Worm (Caenorhabditis elegans): ENCODE data around the gene clec-153.

clec-153 gene

DNA sequence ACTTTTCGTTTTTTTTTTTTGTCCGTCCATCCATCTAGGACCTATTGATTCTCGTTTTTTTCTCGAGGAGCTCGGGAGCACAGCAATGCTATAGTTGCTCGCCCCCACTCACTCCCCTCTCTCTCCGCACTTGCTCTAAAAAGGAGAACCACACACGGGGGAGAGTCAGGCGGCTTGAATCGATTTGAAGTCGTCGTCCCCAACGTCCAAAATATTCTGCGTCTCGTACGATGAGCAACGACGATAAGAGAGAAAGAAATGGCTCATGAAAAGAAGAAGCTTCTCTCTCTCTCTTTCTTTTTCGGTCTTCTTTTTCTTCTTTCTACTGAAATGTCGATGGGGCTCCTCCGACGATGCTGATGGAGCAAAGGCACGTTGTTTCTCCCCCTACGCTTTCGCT is 21.4 kb downstream of the clec-153 start:
- TF ChIP-seq rnt-1 (tag; optimal IDR thresholded peaks at IDR 0.05), result peak; percentile 13
- no peak for TF ChIP-seq ets-5 (GFP tag; IDR thresholded peaks at IDR 0.05)
- peak in 1 of 2 experiments; percentile 53 for TF ChIP-seq lin-35 (GFP tag; optimal IDR thresholded peaks at IDR 0.05)
- no peak for TF ChIP-seq elt-3 (tag; optimal IDR thresholded peaks at IDR 0.05)
- no peak for TF ChIP-seq dsc-1 (tag; optimal IDR thresholded peaks at IDR 0.05)
- TF ChIP-seq nhr-19 (GFP tag; conservative IDR thresholded peaks at IDR 0.05), result 0 out of 2 replicates have a peak, but pooled peaks have one; percentile 3
- no peak for TF ChIP-seq blmp-1 (tag; optimal IDR thresholded peaks at IDR 0.05)
- no peak for TF ChIP-seq nhr-28 (tag; optimal IDR thresholded peaks at IDR 0.05)
- no peak for TF ChIP-seq unc-130 (tag; optimal IDR thresholded peaks at IDR 0.05)
- TF ChIP-seq nhr-84 (tag; optimal IDR thresholded peaks at IDR 0.05), result no peak
- TF ChIP-seq snpc-4 (tag; optimal IDR thresholded peaks at IDR 0.05), result no peak
- peak; percentile 41 for TF ChIP-seq mep-1 (tag; optimal IDR thresholded peaks at IDR 0.05)
- TF ChIP-seq lin-15B (tag; optimal IDR thresholded peaks at IDR 0.05), result no peak
- peak; percentile 76 for TF ChIP-seq fkh-8 (tag; optimal IDR thresholded peaks at IDR 0.05)
- TF ChIP-seq nhr-47 (tag; optimal IDR thresholded peaks at IDR 0.05), result peak; percentile 67
- no peak for TF ChIP-seq pqm-1 (tag; optimal IDR thresholded peaks at IDR 0.05)
- TF ChIP-seq tlp-1 (tag; optimal IDR thresholded peaks at IDR 0.05), result no peak
- TF ChIP-seq unc-86 (tag; optimal IDR thresholded peaks at IDR 0.05), result peak; percentile 64
- TF ChIP-seq nhr-11 (tag; optimal IDR thresholded peaks at IDR 0.05), result no peak
- no peak for TF ChIP-seq C16A3.4 (tag; optimal IDR thresholded peaks at IDR 0.05)
- TF ChIP-seq lsy-2 (tag; optimal IDR thresholded peaks at IDR 0.05), result peak in 1 of 2 experiments; percentile 65
- TF ChIP-seq sptf-1 (tag; optimal IDR thresholded peaks at IDR 0.05), result no peak
- TF ChIP-seq sup-37 (GFP tag; optimal IDR thresholded peaks at IDR 0.05), result no peak
- TF ChIP-seq ceh-8 (GFP tag; optimal IDR thresholded peaks at IDR 0.05), result no peak
- peak; percentile 35 for TF ChIP-seq irx-1 (tag; optimal IDR thresholded peaks at IDR 0.05)
- TF ChIP-seq tbx-2 (tag; optimal IDR thresholded peaks at IDR 0.05), result peak; percentile 62
- peak; percentile 36 for TF ChIP-seq pax-3 (tag; optimal IDR thresholded peaks at IDR 0.05)
- TF ChIP-seq efl-1 (optimal IDR thresholded peaks at IDR 0.05), result peak; percentile 31 to 40
- peak in 1 of 2 experiments; percentile 11 for TF ChIP-seq efl-1 (GFP tag; optimal IDR thresholded peaks at IDR 0.05 in 1 of 2)
- TF ChIP-seq grh-1 (GFP tag; IDR thresholded peaks at IDR 0.05), result no peak
- TF ChIP-seq xbp-1 (tag; optimal IDR thresholded peaks at IDR 0.05), result peak; percentile 29
- TF ChIP-seq lin-14 (GFP tag; optimal IDR thresholded peaks at IDR 0.05), result peak; percentile 92
- peak; percentile 36 for TF ChIP-seq skn-1 (tag; optimal IDR thresholded peaks at IDR 0.05)
- peak; percentile 38 for TF ChIP-seq fkh-10 (GFP tag; optimal IDR thresholded peaks at IDR 0.05)
- TF ChIP-seq hpl-2 (GFP tag; optimal IDR thresholded peaks at IDR 0.05), result no peak
- no peak for TF ChIP-seq aly-2 (tag; optimal IDR thresholded peaks at IDR 0.05)
- no peak for TF ChIP-seq aha-1 (tag; optimal IDR thresholded peaks at IDR 0.05)
- TF ChIP-seq fkh-4 (tag; optimal IDR thresholded peaks at IDR 0.05; ENCODE audit: borderline replicate concordance), result no peak
- no peak for TF ChIP-seq jun-1 (tag; optimal IDR thresholded peaks at IDR 0.05)
- peak; percentile 58 for TF ChIP-seq snu-23 (GFP tag; optimal IDR thresholded peaks at IDR 0.05)
- TF ChIP-seq sox-4 (tag; optimal IDR thresholded peaks at IDR 0.05), result peak; percentile 12
- TF ChIP-seq dpl-1 (GFP tag; optimal IDR thresholded peaks at IDR 0.05), result peak in 1 of 3 experiments; percentile 8
- TF ChIP-seq swsn-7 (tag; optimal IDR thresholded peaks at IDR 0.05), result peak; percentile 53
- no peak for TF ChIP-seq ceh-90 (tag; optimal IDR thresholded peaks at IDR 0.05)
- no peak for TF ChIP-seq ceh-88 (GFP tag; IDR thresholded peaks at IDR 0.05)
- peak; percentile 25 for TF ChIP-seq ceh-63 (GFP tag; optimal IDR thresholded peaks at IDR 0.05)
- no peak for TF ChIP-seq ztf-11 (tag; optimal IDR thresholded peaks at IDR 0.05)
- peak; percentile 51 to 67 (median 53) for TF ChIP-seq ceh-82 (tag; optimal IDR thresholded peaks at IDR 0.05)
- TF ChIP-seq nhr-76 (tag; optimal IDR thresholded peaks at IDR 0.05), result no peak
- no peak for TF ChIP-seq egl-13 (tag; optimal IDR thresholded peaks at IDR 0.05)
- TF ChIP-seq unc-98 (GFP tag; IDR thresholded peaks at IDR 0.05), result no peak
- no peak for TF ChIP-seq egl-27 (tag; optimal IDR thresholded peaks at IDR 0.05)
- peak; percentile 62 for TF ChIP-seq nhr-71 (tag; optimal IDR thresholded peaks at IDR 0.05)
- TF ChIP-seq mab-9 (GFP tag; IDR thresholded peaks at IDR 0.05), result 0 out of 2 replicates have a peak, but pooled peaks have one; percentile 8

Data from whole organism, L1 larva.